Fruit fly (Drosophila melanogaster) whole organism, embryonic: ENCODE data around the gene CG14400.

ENCODE experiments used
- Ada2b ChIP-seq: fragments of 200-800 bp; sonication (Bioruptor generic); IDR thresholded peaks from 2 replicates; pipeline ENCODE4 v1.3.6; 2022; ENCODE audit warnings: missing biosample characterization, missing genetic modification characterization
- Aef1 ChIP-seq: fragments of 200-800 bp; sonication (Bioruptor generic); IDR thresholded peaks from 3 replicates; pipeline ENCODE4 v1.3.6; 2022; ENCODE audit warnings: missing biosample characterization, missing genetic modification characterization
- CG10565 ChIP-seq: fragments of 200-800 bp; sonication (Bioruptor generic); optimal IDR thresholded peaks from 3 replicates; lab custom pipeline; 2016; ENCODE audit warnings: missing biosample characterization, mild to moderate bottlenecking, missing genetic modification characterization
- CG10654 ChIP-seq: fragments of 200-800 bp; sonication (Bioruptor generic); optimal IDR thresholded peaks from 2 replicates; lab custom pipeline; 2016; ENCODE audit warnings: missing biosample characterization, missing genetic modification characterization
- CG11247 ChIP-seq: fragments of 200-800 bp; sonication (Bioruptor generic); IDR thresholded peaks from 2 replicates; pipeline ENCODE4 v1.3.6; 2022; ENCODE audit warnings: missing biosample characterization, missing genetic modification characterization
- CG11696 ChIP-seq: fragments of 200-800 bp; sonication (Bioruptor generic); IDR thresholded peaks from 2 replicates; pipeline ENCODE4 v1.3.6; 2022; ENCODE audit warnings: missing biosample characterization, missing genetic modification characterization
- CG12942 ChIP-seq: fragments of 200-800 bp; sonication (Bioruptor generic); optimal IDR thresholded peaks from 3 replicates; lab custom pipeline; 2016; ENCODE audit warnings: missing biosample characterization, missing genetic modification characterization
- CG13123 ChIP-seq: fragments of 200-800 bp; sonication (Bioruptor generic); optimal IDR thresholded peaks from 2 replicates; lab custom pipeline; 2016; ENCODE audit warnings: missing biosample characterization, missing genetic modification characterization
- CG14050 ChIP-seq: fragments of 200-800 bp; sonication (Bioruptor generic); IDR thresholded peaks from 3 replicates; pipeline ENCODE4 v1.3.6; 2022; ENCODE audit warnings: missing biosample characterization, missing genetic modification characterization
- CG14965 ChIP-seq: fragments of 200-800 bp; sonication (Bioruptor generic); optimal IDR thresholded peaks from 2 replicates; lab custom pipeline; 2016; ENCODE audit warnings: missing biosample characterization, missing genetic modification characterization, borderline replicate concordance
- CG17802 ChIP-seq: fragments of 200-800 bp; sonication (Bioruptor generic); optimal IDR thresholded peaks from 2 replicates; lab custom pipeline; 2018; ENCODE audit warnings: missing biosample characterization, mild to moderate bottlenecking, missing genetic modification characterization, moderate library complexity
- CG2116 ChIP-seq: fragments of 200-800 bp; sonication (Bioruptor generic); optimal IDR thresholded peaks from 3 replicates; lab custom pipeline; 2018; ENCODE audit warnings: missing biosample characterization, mild to moderate bottlenecking, missing genetic modification characterization
- CG3065 ChIP-seq: fragments of 200-800 bp; sonication (Bioruptor generic); optimal IDR thresholded peaks from 2 replicates; lab custom pipeline; 2016; ENCODE audit warnings: missing biosample characterization, missing genetic modification characterization
- CG32767 ChIP-seq: fragments of 200-800 bp; sonication (Bioruptor generic); IDR thresholded peaks from 2 replicates; pipeline ENCODE4 v1.3.6; 2022; ENCODE audit warnings: missing biosample characterization, missing genetic modification characterization
- CG3847 ChIP-seq: fragments of 200-800 bp; sonication (Bioruptor generic); IDR thresholded peaks from 2 replicates; pipeline ENCODE4 v1.3.6; 2022; ENCODE audit warnings: missing biosample characterization, missing genetic modification characterization
- CG7987 ChIP-seq: fragments of 200-800 bp; sonication (Bioruptor generic); optimal IDR thresholded peaks from 2 replicates; lab custom pipeline; 2018; ENCODE audit warnings: missing biosample characterization, mild to moderate bottlenecking, missing genetic modification characterization, moderate library complexity
- CG8290 ChIP-seq, 3 experiments: fragments of 200-800 bp; sonication (Bioruptor generic); optimal IDR thresholded peaks; 2 replicates each; lab custom pipeline; 2016 to 2019; ENCODE audit warnings: missing biosample characterization in 3 of 3, missing genetic modification characterization in 3 of 3, mild to moderate bottlenecking in 2 of 3, moderate library complexity in 1 of 3
- Camta ChIP-seq: fragments of 200-800 bp; sonication (Bioruptor generic); optimal IDR thresholded peaks from 2 replicates; lab custom pipeline; 2016; ENCODE audit warnings: missing biosample characterization, missing genetic modification characterization
- D ChIP-seq, 2 experiments: fragments of 200-800 bp in 1 of 2; fragments of >200 bp in 1 of 2; sonication (Bioruptor generic) in 1 of 2; optimal IDR thresholded peaks; 2 replicates in 1 of 2; 3 replicates in 1 of 2; lab custom pipeline; 2017; ENCODE audit warnings: mild to moderate bottlenecking in 1 of 2, missing biosample characterization in 1 of 2, missing genetic modification characterization in 1 of 2, missing genetic modification reagents in 1 of 2
- Dfd ChIP-seq, 2 experiments: fragments of >200 bp; optimal IDR thresholded peaks; 2 replicates each; lab custom pipeline; 2017; ENCODE audit warnings: missing biosample characterization in 2 of 2, missing genetic modification characterization in 2 of 2
- Med ChIP-seq: fragments of 200-800 bp; sonication (Bioruptor generic); peaks from one replicate; lab custom pipeline; 2016; ENCODE audit warnings: missing biosample characterization, missing genetic modification characterization, mild to moderate bottlenecking, inconsistent platforms, moderate library complexity
- NFAT ChIP-seq: fragments of 200-800 bp; sonication (Bioruptor generic); IDR thresholded peaks from 2 replicates; pipeline ENCODE4 v1.3.6; 2022; ENCODE audit warnings: missing biosample characterization, missing genetic modification characterization
- Oaz ChIP-seq: fragments of 200-800 bp; sonication (Bioruptor generic); IDR thresholded peaks from 2 replicates; pipeline ENCODE4 v1.3.6; 2022; ENCODE audit warnings: missing biosample characterization, missing genetic modification characterization
- Stat92E ChIP-seq, 3 experiments: fragments of >200 bp in 2 of 3; fragments of 200-800 bp in 1 of 3; sonication (Bioruptor generic) in 1 of 3; optimal IDR thresholded peaks; 2 replicates each; lab custom pipeline; 2017 to 2019; ENCODE audit warnings: missing biosample characterization in 3 of 3, missing genetic modification characterization in 3 of 3, mild to moderate bottlenecking in 1 of 3, moderate library complexity in 1 of 3
- TFAM ChIP-seq: fragments of 200-800 bp; sonication (Bioruptor generic); optimal IDR thresholded peaks from 2 replicates; lab custom pipeline; 2017; ENCODE audit warnings: missing biosample characterization, missing genetic modification characterization, inconsistent platforms
- ato ChIP-seq: fragments of 200-800 bp; sonication (Bioruptor generic); IDR thresholded peaks from 2 replicates; pipeline ENCODE4 v1.3.6; 2022; ENCODE audit warnings: missing biosample characterization, missing genetic modification characterization; ENCODE audit not compliant: partially characterized antibody
- az2 ChIP-seq: fragments of 200-800 bp; sonication (Bioruptor generic); optimal IDR thresholded peaks from 3 replicates; lab custom pipeline; 2016; ENCODE audit warnings: missing biosample characterization, missing genetic modification characterization
- bowl ChIP-seq: fragments of 200-800 bp; sonication (Bioruptor generic); IDR thresholded peaks from 2 replicates; pipeline ENCODE4 v1.3.6; 2022; ENCODE audit warnings: missing biosample characterization, missing genetic modification characterization
- chinmo ChIP-seq: fragments of 200-800 bp; sonication (Bioruptor generic); IDR thresholded peaks from 4 replicates; pipeline ENCODE4 v1.3.6; 2022; ENCODE audit warnings: missing biosample characterization, missing genetic modification characterization; ENCODE audit not compliant: partially characterized antibody
- crp ChIP-seq, 2 experiments: fragments of 200-800 bp; sonication (Bioruptor generic); optimal IDR thresholded peaks; 2 replicates in 1 of 2; 3 replicates in 1 of 2; lab custom pipeline; 2017; ENCODE audit warnings: missing biosample characterization in 2 of 2, missing genetic modification characterization in 2 of 2, mild to moderate bottlenecking in 1 of 2, moderate library complexity in 1 of 2
- dan ChIP-seq: fragments of 200-800 bp; sonication (Bioruptor generic); IDR thresholded peaks from 2 replicates; pipeline ENCODE4 v1.3.6; 2022; ENCODE audit warnings: missing biosample characterization, missing genetic modification characterization
- fd3F ChIP-seq: fragments of 200-800 bp; sonication (Bioruptor generic); optimal IDR thresholded peaks from 2 replicates; lab custom pipeline; 2018; ENCODE audit warnings: missing biosample characterization, mild to moderate bottlenecking, missing genetic modification characterization, moderate library complexity
- grn ChIP-seq: fragments of 200-800 bp; sonication (Bioruptor generic); optimal IDR thresholded peaks from 3 replicates; lab custom pipeline; 2017; ENCODE audit warnings: missing biosample characterization, missing genetic modification characterization
- hth ChIP-seq: fragments of >200 bp; optimal IDR thresholded peaks from 2 replicates; lab custom pipeline; 2017; ENCODE audit warnings: inconsistent platforms
- mld ChIP-seq: fragments of 200-800 bp; sonication (Bioruptor generic); IDR thresholded peaks from 3 replicates; pipeline ENCODE4 v1.3.6; 2022; ENCODE audit warnings: missing biosample characterization, missing genetic modification characterization; ENCODE audit not compliant: partially characterized antibody
- nom ChIP-seq: fragments of 200-800 bp; sonication (Bioruptor generic); optimal IDR thresholded peaks from 2 replicates; lab custom pipeline; 2017; ENCODE audit warnings: missing biosample characterization, missing genetic modification characterization, mild to moderate bottlenecking, moderate library complexity, missing genetic modification reagents
- peb ChIP-seq: fragments of 200-800 bp; sonication (Bioruptor generic); IDR thresholded peaks from 2 replicates; pipeline ENCODE4 v1.3.6; 2022; ENCODE audit warnings: missing biosample characterization, missing genetic modification characterization
- sd ChIP-seq: fragments of 200-800 bp; sonication (Bioruptor generic); optimal IDR thresholded peaks from 3 replicates; lab custom pipeline; 2018; ENCODE audit warnings: missing biosample characterization, mild to moderate bottlenecking, missing genetic modification characterization, moderate library complexity
- sens ChIP-seq: fragments of 200-800 bp; sonication (Bioruptor generic); peaks from one replicate; lab custom pipeline; 2016; ENCODE audit warnings: missing biosample characterization, missing genetic modification characterization
- vvl ChIP-seq: fragments of 200-800 bp; sonication (Bioruptor generic); IDR thresholded peaks from 2 replicates; pipeline ENCODE4 v1.3.6; 2022; ENCODE audit warnings: missing biosample characterization, missing genetic modification characterization

The CG14400 gene

DNA sequence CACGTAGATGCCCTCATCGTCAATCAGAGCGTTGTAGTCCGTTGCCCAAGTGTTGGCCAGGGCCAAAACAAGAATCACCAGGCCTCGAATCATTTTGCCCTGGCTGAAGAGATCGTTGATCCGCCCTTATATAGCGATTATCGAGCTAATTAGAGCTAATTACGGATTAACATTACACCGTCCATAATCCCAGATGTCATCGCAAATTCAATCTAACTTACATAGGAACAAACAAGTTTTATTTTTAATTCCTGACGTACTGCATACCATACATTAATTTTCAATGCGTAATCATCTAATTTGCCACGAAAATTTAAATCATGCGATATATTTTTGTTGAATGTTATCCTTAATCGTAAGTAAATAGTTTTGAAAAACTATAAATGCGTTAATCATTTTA, 40.5 kb downstream of the CG14400 start, which contains the start of gene CheB38b:
Gene CheB38b (minus strand): TSS at position 101 of the 400 bp plus-strand sequence.
- no peak for TF ChIP-seq vvl (GFP tag; lab: Robert Waterston, UW)
- no peak for TF ChIP-seq Stat92E (GFP tag; optimal IDR thresholded peaks at IDR 0.05; lab: Kevin White, UChicago)
- no peak for TF ChIP-seq dan (GFP tag; lab: Robert Waterston, UW)
- TF ChIP-seq ato = no peak
- TF ChIP-seq CG12942 (GFP tag; lab: Kevin White, UChicago) = no peak
- no peak for TF ChIP-seq nom (GFP tag; lab: Kevin White, UChicago)
- no peak for TF ChIP-seq CG3847 (GFP tag; lab: Robert Waterston, UW)
- TF ChIP-seq fd3F (GFP tag; lab: Kevin White, UChicago) = no peak
- no peak for TF ChIP-seq CG14050 (GFP tag; lab: Robert Waterston, UW)
- no peak for TF ChIP-seq CG11247
- no peak for TF ChIP-seq TFAM (GFP tag; lab: Kevin White, UChicago)
- no peak for TF ChIP-seq CG17802 (tag; lab: Kevin White, UChicago)
- TF ChIP-seq CG32767 (GFP tag; lab: Robert Waterston, UW) = no peak
- no peak for TF ChIP-seq NFAT (GFP tag; lab: Robert Waterston, UW)

DNA sequence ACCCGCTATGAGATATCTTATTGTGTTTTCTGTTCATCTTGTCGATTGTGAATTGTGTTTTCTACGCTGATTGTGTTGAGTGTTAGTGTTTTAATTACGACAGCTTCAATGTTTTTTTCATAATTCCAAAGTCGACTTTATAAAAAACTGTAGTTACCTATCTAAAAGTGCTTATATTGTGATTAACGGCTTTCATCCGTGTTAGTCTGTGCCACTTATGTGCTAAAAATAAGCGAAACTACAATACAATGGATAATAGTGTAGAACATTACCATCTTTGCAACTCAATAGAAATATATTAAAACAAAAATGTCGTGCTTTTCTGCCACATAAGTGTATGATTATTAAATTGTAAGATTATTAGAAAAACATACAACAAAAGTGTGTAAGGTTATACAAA, 41.6 kb downstream of the CG14400 start, which contains the start of gene CG33322:
Gene CG33322 (minus strand): TSS at position 101 of the 400 bp plus-strand sequence.
- TF ChIP-seq CG12942 (GFP tag; lab: Kevin White, UChicago) (no peak), az2 (GFP tag; lab: Kevin White, UChicago) (no peak), mld (no peak), CG7987 (no peak), Stat92E (GFP tag; optimal IDR thresholded peaks at IDR 0.05; lab: Kevin White, UChicago) (no peak), Camta (GFP tag; lab: Kevin White, UChicago) (no peak), bowl (no peak), peb (GFP tag; lab: Robert Waterston, UW) (no peak), CG10654 (GFP tag; lab: Kevin White, UChicago) (no peak), CG2116 (no peak), CG14965 (GFP tag; lab: Kevin White, UChicago) (no peak)

DNA sequence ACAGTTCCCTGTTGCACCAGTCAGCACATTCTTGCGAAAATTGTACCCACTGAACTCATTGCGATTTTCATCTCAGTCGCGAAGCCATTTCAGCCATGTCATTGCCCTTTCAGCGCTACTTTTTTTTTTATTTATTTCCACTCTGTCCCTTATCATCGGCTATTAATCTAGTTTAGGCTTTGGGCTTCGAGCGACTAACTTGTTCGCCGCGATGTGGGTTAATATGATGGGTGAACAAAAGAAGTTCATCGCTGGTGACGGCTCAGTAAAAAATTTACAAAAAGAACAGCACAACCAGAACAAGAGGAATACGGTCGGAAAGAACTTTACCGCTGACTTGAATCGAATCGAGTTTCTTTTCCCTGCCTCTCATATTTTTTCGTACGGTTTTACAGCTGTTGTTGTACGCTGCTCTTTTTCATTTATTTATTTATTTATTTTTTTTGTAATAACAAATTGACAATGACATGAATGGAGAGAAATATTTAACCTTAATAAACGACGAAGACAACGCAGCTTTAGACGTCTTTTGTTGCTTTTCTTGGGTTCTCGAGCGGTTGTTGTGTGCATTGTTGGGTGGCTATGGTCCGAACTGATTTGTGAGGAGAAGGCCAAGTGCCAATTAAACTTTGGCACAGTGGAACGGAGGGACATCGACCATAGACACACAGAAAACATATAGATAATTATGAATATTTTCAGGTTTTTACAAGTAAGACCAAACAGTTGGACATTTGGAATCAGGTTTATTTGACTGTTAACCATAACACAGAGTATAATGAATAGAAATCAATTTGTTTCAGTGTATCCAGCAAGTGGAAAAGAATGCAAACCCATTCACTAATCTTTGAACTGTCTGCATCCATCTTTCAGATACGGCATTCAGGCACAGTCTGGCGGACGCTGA, 45.2 kb downstream of the CG14400 start:
- TF ChIP-seq Dfd (GFP tag; optimal IDR thresholded peaks at IDR 0.05; lab: Kevin White, UChicago) = no peak
- no peak for TF ChIP-seq hth (lab: Kevin White, UChicago)
- TF ChIP-seq Aef1 (GFP tag; lab: Robert Waterston, UW) = no peak
- no peak for TF ChIP-seq CG3065 (GFP tag; lab: Kevin White, UChicago)
- peak; percentile 42 for TF ChIP-seq Med (GFP tag; lab: Kevin White, UChicago)
- 0 out of 4 replicates have a peak, but pooled peaks have one; percentile 52 for TF ChIP-seq chinmo
- TF ChIP-seq CG11696 = 0 out of 2 replicates have a peak, but pooled peaks have one; percentile 11
- TF ChIP-seq crp (GFP tag; optimal IDR thresholded peaks at IDR 0.05; lab: Kevin White, UChicago) = no peak
- TF ChIP-seq CG13123 (GFP tag; lab: Kevin White, UChicago) = no peak
- TF ChIP-seq CG10565 (GFP tag; lab: Kevin White, UChicago) = no peak
- TF ChIP-seq Ada2b (GFP tag; lab: Robert Waterston, UW) = 0 out of 2 replicates have a peak, but pooled peaks have one; percentile 20
- TF ChIP-seq sens (GFP tag; lab: Kevin White, UChicago) = peak; percentile 25
- peak; percentile 14 for TF ChIP-seq sd
- peak; percentile 78 for TF ChIP-seq nom (GFP tag; lab: Kevin White, UChicago)
- peak; percentile 2 for TF ChIP-seq grn (GFP tag; lab: Kevin White, UChicago)
- no peak for TF ChIP-seq Oaz (GFP tag; lab: Robert Waterston, UW)
- TF ChIP-seq CG8290 (GFP tag; optimal IDR thresholded peaks at IDR 0.05; lab: Kevin White, UChicago) = no peak
- TF ChIP-seq CG8290 (tag; optimal IDR thresholded peaks at IDR 0.05; lab: Kevin White, UChicago) = peak in 1 of 2 experiments; percentile 30
- TF ChIP-seq D (optimal IDR thresholded peaks at IDR 0.05; lab: Kevin White, UChicago) = no peak
- no peak for TF ChIP-seq D (GFP tag; optimal IDR thresholded peaks at IDR 0.05; lab: Kevin White, UChicago)
- TF ChIP-seq, all 482 proteins: peak for 9
